Worm (Caenorhabditis elegans) whole organism, L4 larva: Measurements from ENCODE around the gene dct-13.

Source experiments
- F37D6.2 ChIP-seq: sonication (generic microtip); optimal IDR thresholded peaks from 2 replicates; lab custom pipeline; 2016; ENCODE audit warnings: mild to moderate bottlenecking, missing genetic modification characterization, missing compliant biosample characterization
- T20F7.1 ChIP-seq: fragments of 200-800 bp; sonication (Bioruptor generic); optimal IDR thresholded peaks from 2 replicates; lab custom pipeline; 2018; ENCODE audit warnings: mild to moderate bottlenecking, missing genetic modification characterization, missing compliant biosample characterization
- Y75B8A.6 ChIP-seq: fragments of 200-800 bp; sonication (Bioruptor generic); IDR thresholded peaks from 2 replicates; pipeline ENCODE4 v1.3.6; 2022; ENCODE audit warnings: missing genetic modification reagents, missing genetic modification characterization, missing compliant biosample characterization
- ZK337.2 ChIP-seq: fragments of 200-800 bp; sonication (Bioruptor generic); IDR thresholded peaks from 2 replicates; pipeline ENCODE4 v1.3.6; 2022; ENCODE audit warnings: missing genetic modification reagents, missing genetic modification characterization, missing compliant biosample characterization
- aly-2 ChIP-seq: sonication (generic microtip); optimal IDR thresholded peaks from 2 replicates; lab custom pipeline; 2018; ENCODE audit warnings: missing biosample characterization, missing genetic modification characterization
- ama-1 ChIP-seq: fragments of 150-350 bp; optimal IDR thresholded peaks from 2 replicates; lab custom pipeline; 2014; ENCODE audit warnings: inconsistent platforms, mixed read lengths
- ceh-20 ChIP-seq: fragments of 200-800 bp; sonication (Bioruptor generic); IDR thresholded peaks from 2 replicates; pipeline ENCODE4 v1.3.6; 2022; ENCODE audit warnings: missing genetic modification reagents, missing genetic modification characterization, missing compliant biosample characterization
- ceh-44 ChIP-seq: fragments of 200-800 bp; sonication (Bioruptor generic); IDR thresholded peaks from 2 replicates; pipeline ENCODE4 v1.3.6; 2022; ENCODE audit warnings: missing genetic modification reagents, missing genetic modification characterization, missing compliant biosample characterization
- ceh-62 ChIP-seq: sonication (generic microtip); optimal IDR thresholded peaks from 2 replicates; lab custom pipeline; 2017; ENCODE audit warnings: missing biosample characterization, missing genetic modification characterization
- ctbp-1 ChIP-seq: fragments of 200-800 bp; sonication (Bioruptor generic); IDR thresholded peaks from 2 replicates; pipeline ENCODE4 v1.3.6; 2022; ENCODE audit warnings: missing genetic modification reagents, missing genetic modification characterization, missing compliant biosample characterization
- dmd-6 ChIP-seq: fragments of 200-800 bp; sonication (Bioruptor generic); IDR thresholded peaks from 2 replicates; pipeline ENCODE4 v1.3.6; 2022; ENCODE audit warnings: missing genetic modification reagents, missing genetic modification characterization, missing compliant biosample characterization
- dmd-8 ChIP-seq: fragments of 200-800 bp; sonication (Bioruptor generic); IDR thresholded peaks from 2 replicates; pipeline ENCODE4 v1.3.6; 2022; ENCODE audit warnings: missing genetic modification characterization, missing compliant biosample characterization
- dmd-9 ChIP-seq: fragments of 200-800 bp; sonication (Bioruptor generic); IDR thresholded peaks from 2 replicates; pipeline ENCODE4 v1.3.6; 2022; ENCODE audit warnings: missing genetic modification reagents, missing genetic modification characterization, missing compliant biosample characterization
- duxl-1 ChIP-seq: sonication (generic microtip); optimal IDR thresholded peaks from 2 replicates; lab custom pipeline; 2016; ENCODE audit warnings: mild to moderate bottlenecking, missing genetic modification characterization, moderate library complexity, missing compliant biosample characterization; ENCODE audit not compliant: poor library complexity
- egl-27 ChIP-seq: sonication (generic microtip); optimal IDR thresholded peaks from 3 replicates; lab custom pipeline; 2017; ENCODE audit warnings: missing biosample characterization, missing genetic modification reagents, missing genetic modification characterization
- egl-43 ChIP-seq: fragments of 200-800 bp; sonication (Bioruptor generic); IDR thresholded peaks from 2 replicates; pipeline ENCODE4 v1.3.6; 2022; ENCODE audit warnings: missing genetic modification reagents, missing genetic modification characterization, missing compliant biosample characterization
- fos-1 ChIP-seq: fragments of 150-350 bp; optimal IDR thresholded peaks from 2 replicates; lab custom pipeline; 2014; ENCODE audit warnings: missing biosample characterization, missing genetic modification characterization
- hmg-1.1 ChIP-seq: fragments of 200-800 bp; sonication (Bioruptor generic); IDR thresholded peaks from 2 replicates; pipeline ENCODE4 v1.3.6; 2022; ENCODE audit warnings: missing genetic modification reagents, missing genetic modification characterization, missing compliant biosample characterization
- lim-7 ChIP-seq: fragments of 200-800 bp; sonication (Bioruptor generic); IDR thresholded peaks from 2 replicates; pipeline ENCODE4 v1.3.6; 2022; ENCODE audit warnings: missing genetic modification characterization, missing compliant biosample characterization
- lin-39 ChIP-seq: fragments of 150-350 bp; optimal IDR thresholded peaks from 2 replicates; lab custom pipeline; 2014; ENCODE audit warnings: missing biosample characterization, missing genetic modification reagents, missing genetic modification characterization
- lir-3 ChIP-seq: sonication (generic microtip); optimal IDR thresholded peaks from 2 replicates; lab custom pipeline; 2016; ENCODE audit warnings: mild to moderate bottlenecking, missing genetic modification characterization, missing compliant biosample characterization
- madf-9 ChIP-seq: fragments of 200-800 bp; sonication (Bioruptor generic); conservative IDR thresholded peaks from 2 replicates; pipeline ENCODE4 v1.3.6; 2022; ENCODE audit warnings: missing genetic modification reagents, missing genetic modification characterization, missing compliant biosample characterization
- mdl-1 ChIP-seq, 2 experiments: fragments of 150-350 bp in 1 of 2; sonication (generic microtip) in 1 of 2; optimal IDR thresholded peaks; 2 replicates each; lab custom pipeline; 2014 to 2017; ENCODE audit warnings: missing biosample characterization in 2 of 2, missing genetic modification characterization in 2 of 2
- mdt-29 ChIP-seq: fragments of 200-800 bp; sonication (Bioruptor generic); IDR thresholded peaks from 2 replicates; pipeline ENCODE4 v1.3.6; 2022; ENCODE audit warnings: missing genetic modification reagents, missing genetic modification characterization, missing compliant biosample characterization
- mep-1 ChIP-seq: fragments of 150-350 bp; sonication (generic microtip); optimal IDR thresholded peaks from 3 replicates; lab custom pipeline; 2014; ENCODE audit warnings: missing biosample characterization, missing genetic modification characterization
- nhr-111 ChIP-seq: fragments of 200-800 bp; sonication (Bioruptor generic); optimal IDR thresholded peaks from 2 replicates; lab custom pipeline; 2018; ENCODE audit warnings: mild to moderate bottlenecking, missing genetic modification characterization, missing compliant biosample characterization
- nhr-28 ChIP-seq: fragments of 150-350 bp; optimal IDR thresholded peaks from 2 replicates; lab custom pipeline; 2014; ENCODE audit warnings: missing biosample characterization, missing genetic modification characterization
- nhr-42 ChIP-seq: fragments of 200-800 bp; sonication (Bioruptor generic); IDR thresholded peaks from 2 replicates; pipeline ENCODE4 v1.3.6; 2022; ENCODE audit warnings: missing genetic modification characterization, missing compliant biosample characterization
- nhr-48 ChIP-seq: sonication (generic microtip); optimal IDR thresholded peaks from 2 replicates; lab custom pipeline; 2016; ENCODE audit warnings: mild to moderate bottlenecking, missing genetic modification characterization, missing compliant biosample characterization
- nhr-6 ChIP-seq: fragments of 150-350 bp; optimal IDR thresholded peaks from 2 replicates; lab custom pipeline; 2014; ENCODE audit warnings: missing biosample characterization, missing genetic modification characterization
- nhr-77 ChIP-seq: fragments of 150-350 bp; optimal IDR thresholded peaks from 2 replicates; lab custom pipeline; 2014; ENCODE audit warnings: missing biosample characterization, missing genetic modification characterization
- skn-1 ChIP-seq: fragments of 150-350 bp; optimal IDR thresholded peaks from 2 replicates; lab custom pipeline; 2014; ENCODE audit warnings: missing biosample characterization, missing genetic modification characterization
- tag-97 ChIP-seq: fragments of 200-800 bp; sonication (Bioruptor generic); IDR thresholded peaks from 2 replicates; pipeline ENCODE4 v1.3.6; 2022; ENCODE audit warnings: missing genetic modification characterization, missing compliant biosample characterization
- unc-130 ChIP-seq: sonication (generic microtip); optimal IDR thresholded peaks from 2 replicates; lab custom pipeline; 2016; ENCODE audit warnings: missing genetic modification reagents, missing genetic modification characterization, missing compliant biosample characterization
- unc-62 ChIP-seq, 3 experiments: fragments of 150-350 bp in 1 of 3; sonication (generic microtip); optimal IDR thresholded peaks in 2 of 3; peaks in 1 of 3; 1 replicate in 1 of 3; 2 replicates in 2 of 3; lab custom pipeline; 2014 to 2017; ENCODE audit warnings: missing biosample characterization in 3 of 3, missing genetic modification characterization in 3 of 3, missing genetic modification reagents in 3 of 3, missing genotype in 1 of 3
- zip-11 ChIP-seq: fragments of 200-800 bp; sonication (Bioruptor generic); IDR thresholded peaks from 2 replicates; pipeline ENCODE4 v1.3.6; 2022; ENCODE audit warnings: missing genetic modification characterization, missing compliant biosample characterization
- ztf-7 ChIP-seq: fragments of 150-350 bp; optimal IDR thresholded peaks from 2 replicates; lab custom pipeline; 2014; ENCODE audit warnings: missing biosample characterization, missing genetic modification characterization

Gene dct-13

ce11 chrIV:17053261-17053660 lies 28.3 kb upstream of the dct-13 start, which contains the start of gene Y116A8C.23:
Gene Y116A8C.23 (plus strand): TSS chrIV:17053561.
- TF ChIP-seq unc-130 (GFP tag; lab: Kevin White, UChicago) (no peak), ceh-62 (no peak)

- no peak for TF ChIP-seq Y75B8A.6
- no peak for TF ChIP-seq ama-1 (lab: Kevin White, UChicago)
- TF ChIP-seq ztf-7 (tag; lab: Kevin White, UChicago) = no peak
- TF ChIP-seq nhr-48 (tag; lab: Kevin White, UChicago) = no peak
- TF ChIP-seq nhr-6 (tag; lab: Kevin White, UChicago) = no peak
- no peak for TF ChIP-seq unc-130 (GFP tag; lab: Kevin White, UChicago)
- no peak for TF ChIP-seq duxl-1 (tag; lab: Kevin White, UChicago)
- no peak for TF ChIP-seq hmg-1.1 (GFP tag; lab: Robert Waterston, UW)
- TF ChIP-seq zip-11 = no peak
- no peak for TF ChIP-seq aly-2
- no peak for TF ChIP-seq nhr-77
- no peak for TF ChIP-seq fos-1
- no peak for TF ChIP-seq tag-97
- no peak for TF ChIP-seq unc-62 (GFP tag; optimal IDR thresholded peaks at IDR 0.05 in 1 of 2; lab: Kevin White, UChicago)
- TF ChIP-seq unc-62 (tag; optimal IDR thresholded peaks at IDR 0.05; lab: Kevin White, UChicago) = no peak
- no peak for TF ChIP-seq dmd-9 (GFP tag; lab: Robert Waterston, UW)
- no peak for TF ChIP-seq ctbp-1
- no peak for TF ChIP-seq mdl-1 (tag; optimal IDR thresholded peaks at IDR 0.05; lab: Kevin White, UChicago)
- TF ChIP-seq, all 104 proteins: peak for 0
Observed at ce11 chrIV:17048257-17048656, 23.3 kb upstream of the dct-13 start, which contains the start of gene athp-3. Gene athp-3 (minus strand): TSS chrIV:17048357.

- TF ChIP-seq mdt-29 (GFP tag; lab: Robert Waterston, UW) = no peak
- no peak for TF ChIP-seq aly-2
- TF ChIP-seq hmg-1.1 (GFP tag; lab: Robert Waterston, UW) = no peak
- no peak for TF ChIP-seq nhr-6 (tag; lab: Kevin White, UChicago)
- no peak for TF ChIP-seq nhr-111
- no peak for TF ChIP-seq madf-9 (GFP tag; lab: Robert Waterston, UW)
- TF ChIP-seq ama-1 (lab: Kevin White, UChicago) = no peak
- no peak for TF ChIP-seq lim-7 (GFP tag; lab: Robert Waterston, UW)
- no peak for TF ChIP-seq lir-3 (tag; lab: Kevin White, UChicago)
- TF ChIP-seq F37D6.2 (tag; lab: Kevin White, UChicago) = no peak
- TF ChIP-seq nhr-28 (tag; lab: Kevin White, UChicago) = no peak
- TF ChIP-seq ceh-44 (GFP tag; lab: Robert Waterston, UW) = no peak
- TF ChIP-seq dmd-6 = no peak
- TF ChIP-seq ZK337.2 (GFP tag; lab: Robert Waterston, UW) = no peak
- TF ChIP-seq lin-39 (tag; lab: Kevin White, UChicago) = no peak
- no peak for TF ChIP-seq tag-97
- TF ChIP-seq dmd-8 (GFP tag; lab: Robert Waterston, UW) = no peak
Observed at ce11 chrIV:17045691-17046090, 20.8 kb upstream of the dct-13 start, which contains the start of gene clec-195. Gene clec-195 (minus strand): TSS chrIV:17045791.

- TF ChIP-seq nhr-42 (GFP tag; lab: Robert Waterston, UW) = no peak
- TF ChIP-seq egl-43 (GFP tag; lab: Robert Waterston, UW) = no peak
- TF ChIP-seq egl-27 = no peak
- TF ChIP-seq ceh-20 (GFP tag; lab: Robert Waterston, UW) = no peak
- TF ChIP-seq mep-1 (tag; lab: Kevin White, UChicago) = no peak
- no peak for TF ChIP-seq T20F7.1 (GFP tag; lab: Kevin White, UChicago)
- no peak for TF ChIP-seq nhr-28 (tag; lab: Kevin White, UChicago)
- TF ChIP-seq nhr-6 (tag; lab: Kevin White, UChicago) = no peak
- TF ChIP-seq duxl-1 (tag; lab: Kevin White, UChicago) = no peak
- TF ChIP-seq skn-1 (tag; lab: Kevin White, UChicago) = no peak
Observed at ce11 chrIV:17040618-17041017, 15.7 kb upstream of the dct-13 start, which contains the start of gene Y116A8C.20. Gene Y116A8C.20 (plus strand): TSS chrIV:17040918.
